Worm (Caenorhabditis elegans) whole organism, dauer: ENCODE results near the gene ogt-1.
"Not testable (repeated sequence)": the region's sequence is repeated elsewhere in the genome, so short reads cannot be mapped to it uniquely, and the experiment has no call there.

Experiments
- unc-62 ChIP-seq: sonication (generic microtip); optimal IDR thresholded peaks from 2 replicates; lab custom pipeline; 2017; ENCODE audit warnings: missing biosample characterization, missing genetic modification reagents, missing genetic modification characterization

ogt-1 gene

DNA sequence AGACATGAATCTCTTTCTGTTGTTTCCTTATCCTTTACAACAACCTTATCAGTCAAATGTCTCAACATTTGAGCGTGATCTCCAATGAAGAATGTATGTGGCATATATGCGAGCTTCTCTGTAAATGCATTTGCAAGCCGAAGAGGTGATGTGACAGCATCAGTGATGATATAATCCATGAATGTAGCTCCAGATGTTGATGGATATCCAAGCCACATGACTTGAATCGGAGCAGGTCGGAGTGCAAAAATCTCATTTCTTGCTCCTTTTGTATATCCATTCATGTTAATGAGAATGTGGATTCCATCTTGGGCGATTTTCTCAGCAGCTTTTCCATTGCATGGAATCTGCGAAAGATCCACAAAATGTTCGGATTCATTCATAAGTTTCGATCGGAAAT is 5.4 kb downstream of the ogt-1 start:
- TF ChIP-seq unc-62 (GFP tag; lab: Kevin White, UChicago) = no peak

DNA sequence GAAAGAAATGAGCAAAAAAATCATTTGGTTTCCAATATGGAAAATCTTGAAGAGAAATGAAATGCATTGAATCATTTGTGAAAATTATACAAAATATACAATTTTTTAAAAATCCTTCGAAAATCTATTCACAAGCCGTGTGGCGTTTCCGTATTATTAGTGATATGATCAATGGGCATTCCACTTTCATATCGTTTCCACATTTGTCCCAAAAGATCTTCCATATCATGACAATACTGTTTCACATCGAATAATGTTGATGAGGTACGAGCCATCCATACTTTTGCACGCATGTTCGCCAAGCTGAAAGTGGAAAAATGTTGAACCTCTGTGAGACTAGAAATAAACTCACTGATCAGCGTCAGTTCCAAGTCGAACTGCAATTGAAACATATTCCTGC is 7.3 kb downstream of the ogt-1 start:
- no peak for TF ChIP-seq unc-62 (GFP tag; lab: Kevin White, UChicago)

DNA sequence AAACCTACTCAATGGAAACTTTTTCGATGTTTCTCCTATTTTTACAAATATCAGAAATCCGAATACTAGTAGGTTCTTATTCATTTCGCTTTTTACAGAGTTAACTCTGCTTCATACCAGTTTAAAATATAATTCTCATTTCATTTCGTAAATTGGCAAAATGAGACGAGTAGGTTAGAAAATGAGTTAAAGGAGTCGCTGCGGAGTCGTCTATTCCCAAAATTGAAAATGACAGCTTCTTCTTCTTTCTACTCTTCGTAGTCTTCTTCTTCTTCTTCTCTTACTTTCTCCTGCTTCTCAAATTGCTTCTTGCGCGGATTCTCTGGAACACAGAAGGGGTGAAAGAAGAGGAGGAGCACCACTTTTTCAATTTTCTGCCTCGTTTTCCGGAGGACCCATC is 8.8 kb downstream of the ogt-1 start, which contains the start of gene glr-2:
TSS of gene glr-2 (minus strand) at position 211 of the 400 bp plus-strand sequence.
- no peak for TF ChIP-seq unc-62 (GFP tag; lab: Kevin White, UChicago)

DNA sequence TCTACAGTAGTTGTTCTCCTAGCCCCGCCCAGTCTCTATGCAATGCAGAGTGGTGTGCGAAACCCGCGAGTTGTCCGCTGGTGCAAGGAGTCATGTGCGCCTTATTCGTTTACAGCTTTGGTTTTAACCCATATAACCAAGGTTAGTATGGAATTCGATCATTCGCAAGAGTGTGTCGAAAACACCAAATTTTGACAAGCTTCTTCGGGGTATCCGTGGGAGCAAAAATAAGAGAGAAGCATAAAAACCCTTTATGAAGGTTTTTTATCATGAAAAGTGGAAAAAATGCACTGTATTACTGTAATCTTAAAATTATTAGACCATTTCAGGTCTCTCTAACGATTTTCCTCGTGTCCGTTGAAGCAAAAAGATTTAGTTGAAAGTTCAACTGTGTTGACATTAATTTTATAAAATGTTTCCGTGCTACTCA is 11.4 kb downstream of the ogt-1 start:
- TF ChIP-seq unc-62 (GFP tag; lab: Kevin White, UChicago) = no peak

DNA sequence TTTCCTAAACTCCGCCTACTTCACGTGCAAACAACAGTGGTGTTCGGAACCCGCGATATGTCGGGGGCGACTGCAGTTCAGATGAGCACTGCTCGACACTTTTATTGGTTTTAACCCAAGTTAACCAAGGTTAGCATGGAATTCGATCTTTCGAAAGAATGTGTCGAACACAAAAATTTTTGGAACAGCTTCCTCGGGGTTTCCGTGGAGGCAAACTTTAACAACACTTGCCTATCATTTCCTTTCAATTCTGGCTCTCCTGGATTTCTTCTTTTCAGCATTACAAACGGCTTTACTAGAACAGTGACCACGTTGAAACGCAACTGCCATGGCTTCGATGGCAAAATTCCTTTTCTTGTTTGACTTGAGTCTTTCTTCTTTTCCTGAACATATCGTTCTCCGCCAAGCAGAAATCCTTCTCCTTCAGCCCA is 12.3 kb downstream of the ogt-1 start:
- TF ChIP-seq unc-62 (GFP tag; lab: Kevin White, UChicago) = no peak

DNA sequence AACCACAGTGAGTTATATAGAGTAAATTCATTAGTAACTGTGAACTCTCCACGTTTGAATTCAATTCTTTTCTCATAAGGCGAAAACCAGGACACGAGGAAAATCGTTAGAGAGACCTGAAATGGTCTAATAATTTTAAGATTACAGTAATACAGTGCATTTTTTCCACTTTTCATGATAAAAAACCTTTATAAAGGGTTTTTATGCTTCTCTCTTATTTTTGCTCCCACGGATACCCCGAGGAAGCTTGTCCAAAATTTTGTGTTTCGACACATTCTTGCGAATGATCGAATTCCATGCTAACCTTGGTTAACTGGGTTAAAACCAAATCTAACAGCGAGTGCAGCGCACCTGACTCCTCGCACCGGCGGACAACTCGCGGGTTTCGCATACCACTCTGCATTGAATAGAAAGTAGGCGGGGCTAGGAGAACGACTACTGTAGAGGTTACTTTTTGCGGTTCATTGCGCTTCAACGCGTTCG is 13.3 kb downstream of the ogt-1 start:
- TF ChIP-seq unc-62 (GFP tag; lab: Kevin White, UChicago) = no peak

DNA sequence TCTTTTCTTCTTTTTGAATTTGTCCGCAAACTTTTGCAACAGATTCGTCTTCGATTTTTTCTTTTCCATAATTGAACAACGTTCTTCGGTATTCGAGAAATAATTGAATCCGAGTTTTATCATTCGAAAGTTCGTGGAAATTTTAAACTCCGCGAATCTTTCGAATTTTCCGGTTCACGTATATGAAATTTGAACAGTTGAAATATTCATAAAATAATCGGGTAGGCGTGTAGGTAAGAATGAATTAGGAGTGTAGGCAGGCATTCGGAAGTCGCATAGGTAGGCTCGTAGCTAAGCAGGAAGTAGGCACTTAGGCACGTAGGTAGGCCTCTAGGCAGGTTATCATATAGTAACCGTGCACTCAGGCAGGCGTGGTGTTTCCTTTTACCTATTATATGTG is 15.4 kb downstream of the ogt-1 start, which contains the start of gene B0280.11:
TSS of gene B0280.11 (minus strand) at position 101 of the 400 bp plus-strand sequence.
- TF ChIP-seq unc-62 (GFP tag; lab: Kevin White, UChicago) = no peak

DNA sequence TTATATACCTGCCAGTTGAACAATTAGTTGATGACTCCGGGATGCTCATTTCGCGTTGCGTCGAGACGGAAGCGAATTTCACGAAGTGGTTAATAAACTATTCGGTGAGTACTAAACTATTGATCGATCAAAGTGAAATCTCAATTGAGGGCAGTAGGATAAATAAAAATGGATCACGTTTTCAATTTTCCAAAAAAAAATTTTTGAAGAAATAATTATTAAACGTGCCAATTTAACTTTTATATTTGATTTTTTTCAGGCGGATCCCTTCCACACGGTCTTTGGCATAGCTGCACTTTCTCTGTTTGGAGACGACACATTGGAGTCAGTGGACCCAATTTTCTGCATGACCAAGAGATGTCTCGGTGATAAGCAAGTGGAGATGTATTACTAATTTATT is 17.6 kb downstream of the ogt-1 start, which contains the start of gene B0280.17:
TSS of gene B0280.17 (minus strand) at position 101 of the 400 bp plus-strand sequence.
- no peak for TF ChIP-seq unc-62 (GFP tag; lab: Kevin White, UChicago)

DNA sequence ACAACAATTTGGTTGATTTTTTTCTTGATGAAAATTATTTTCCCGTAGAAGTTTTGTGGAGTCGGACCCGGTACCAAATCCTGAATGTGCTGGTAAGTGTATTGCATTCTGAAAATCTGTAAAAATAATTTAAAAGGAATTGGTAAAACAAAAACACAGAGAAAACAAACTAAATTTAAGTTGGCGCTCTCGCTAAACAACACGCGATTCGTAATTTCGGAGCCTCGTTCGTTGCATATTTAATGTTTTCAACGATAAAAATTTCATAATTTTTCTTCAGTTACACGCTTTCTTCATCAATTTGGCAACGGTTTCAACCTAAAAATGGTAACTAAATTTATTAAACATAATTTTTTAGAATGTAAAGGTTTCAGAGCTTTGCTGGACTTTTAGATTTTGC is 20.0 kb downstream of the ogt-1 start, which contains the start of the genes pot-1 and ggtb-1:
TSS of gene pot-1 (minus strand) at position 120 of the 400 bp plus-strand sequence.
TSS of gene ggtb-1 (plus strand) at position 208 of the 400 bp plus-strand sequence.
- no peak for TF ChIP-seq unc-62 (GFP tag; lab: Kevin White, UChicago)

DNA sequence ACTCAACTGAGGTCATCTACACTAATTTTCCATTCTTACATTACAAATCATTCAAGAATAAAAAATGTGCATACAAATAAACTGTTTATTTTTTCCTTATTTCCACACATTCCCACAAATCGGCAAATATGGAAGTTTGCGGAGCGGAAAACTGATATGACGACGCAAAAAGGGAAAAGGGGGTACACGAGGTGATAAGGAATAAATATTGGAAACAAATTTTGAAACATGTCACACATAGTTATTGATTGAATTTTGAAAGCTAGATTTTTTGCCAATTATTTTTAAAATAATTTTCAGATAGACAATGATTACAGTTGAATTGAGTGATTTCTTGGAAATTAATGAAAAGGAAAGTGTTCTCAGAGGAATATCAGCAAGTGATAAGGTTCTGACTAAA is 25.0 kb downstream of the ogt-1 start, which contains the start of gene viro-2:
TSS of gene viro-2 (plus strand) at position 301 of the 400 bp plus-strand sequence.
- not testable (repeated sequence) for TF ChIP-seq unc-62 (GFP tag; lab: Kevin White, UChicago)

DNA sequence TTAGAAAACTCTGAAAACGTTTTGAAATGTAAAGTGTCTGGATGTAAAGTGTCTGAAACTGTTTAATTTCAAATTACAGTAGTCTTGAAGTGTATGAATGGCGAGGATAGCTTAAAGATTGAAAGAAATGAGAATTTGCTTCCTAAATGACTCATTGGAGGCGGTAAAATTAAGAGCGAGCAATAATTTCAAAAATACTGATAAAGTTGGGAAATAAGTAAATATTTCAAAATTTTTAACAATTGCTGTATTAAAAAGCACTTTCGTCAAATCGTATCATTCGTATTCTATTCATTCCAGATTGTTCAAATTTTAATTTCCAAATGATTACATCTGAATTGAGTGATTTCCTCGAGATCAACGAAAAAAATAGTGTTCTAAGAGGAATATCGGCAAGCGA is 29.2 kb downstream of the ogt-1 start, which contains the start of gene B0280.2:
TSS of gene B0280.2 (plus strand) at position 301 of the 400 bp plus-strand sequence.
- no peak for TF ChIP-seq unc-62 (GFP tag; lab: Kevin White, UChicago)

DNA sequence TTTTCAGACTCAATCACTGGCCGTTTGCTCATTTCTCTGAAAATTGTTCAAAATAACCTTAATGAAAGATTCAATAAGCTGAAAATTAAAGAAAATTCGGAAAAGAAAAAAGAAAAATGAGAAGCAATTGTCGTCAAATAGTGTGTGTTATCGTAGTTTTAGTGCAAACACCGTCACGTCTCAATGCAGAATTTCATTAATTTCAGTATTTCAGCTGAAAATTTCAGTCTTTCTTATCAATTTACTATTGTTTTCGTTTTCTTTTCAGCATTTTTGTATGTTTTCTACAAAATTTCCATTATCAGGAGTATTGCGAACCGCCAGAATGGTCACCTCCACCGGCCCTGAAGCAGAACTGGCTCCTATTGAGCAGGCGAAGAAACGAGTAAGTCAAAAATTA is 30.7 kb downstream of the ogt-1 start, which contains the start of the genes B0280.9 and rpia-1:
TSS of gene B0280.9 (minus strand) at position 36 of the 400 bp plus-strand sequence.
TSS of gene rpia-1 (plus strand) at position 269 of the 400 bp plus-strand sequence.
- no peak for TF ChIP-seq unc-62 (GFP tag; lab: Kevin White, UChicago)

DNA sequence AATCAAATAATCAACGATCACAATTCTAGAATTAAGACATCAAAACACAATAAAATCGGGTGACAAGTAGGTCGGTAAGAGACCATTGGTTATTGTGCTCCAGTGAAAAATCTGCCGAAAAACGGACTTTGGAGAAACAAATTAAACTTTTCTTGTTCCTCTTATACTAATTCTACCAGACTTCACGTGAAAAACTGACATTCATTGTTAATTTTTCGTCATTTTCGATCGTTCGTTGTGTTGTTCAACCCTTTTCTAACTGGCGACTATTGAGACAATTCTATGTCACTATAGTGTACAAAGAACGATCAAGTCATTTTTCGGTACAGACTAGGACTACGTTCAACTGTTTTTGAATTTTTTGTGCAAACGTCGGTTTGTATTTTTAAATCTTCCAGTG is 33.1 kb downstream of the ogt-1 start:
- no peak for TF ChIP-seq unc-62 (GFP tag; lab: Kevin White, UChicago)

DNA sequence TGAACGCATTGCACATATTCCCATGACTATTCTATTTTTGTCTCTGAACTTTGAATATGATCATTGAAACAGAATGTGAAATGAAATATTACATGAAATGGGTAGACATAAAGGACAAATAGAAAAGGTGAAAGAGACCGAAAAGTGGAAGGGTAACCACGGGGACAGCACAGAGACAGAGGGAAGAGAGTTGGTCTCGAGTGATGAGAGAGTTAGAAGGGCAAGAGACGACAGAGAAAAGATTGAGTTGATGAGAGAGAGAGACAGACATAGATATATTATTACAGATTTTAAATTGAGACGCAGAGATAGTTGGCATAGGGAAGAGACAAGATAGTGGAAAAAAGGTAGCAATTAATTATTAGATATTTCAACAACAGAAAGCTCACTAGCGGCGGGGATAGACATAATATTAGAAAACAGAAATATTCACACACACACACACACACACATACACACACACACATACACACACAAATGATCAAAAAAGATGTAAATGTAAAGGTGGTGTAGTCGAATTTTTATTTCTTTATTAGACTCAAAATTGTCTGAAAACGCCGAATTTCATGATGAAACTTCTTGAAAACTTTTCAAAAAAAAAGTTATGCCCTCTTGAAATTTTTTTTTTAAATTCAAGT is 36.9 kb downstream of the ogt-1 start:
- no peak for TF ChIP-seq unc-62 (GFP tag; lab: Kevin White, UChicago)

DNA sequence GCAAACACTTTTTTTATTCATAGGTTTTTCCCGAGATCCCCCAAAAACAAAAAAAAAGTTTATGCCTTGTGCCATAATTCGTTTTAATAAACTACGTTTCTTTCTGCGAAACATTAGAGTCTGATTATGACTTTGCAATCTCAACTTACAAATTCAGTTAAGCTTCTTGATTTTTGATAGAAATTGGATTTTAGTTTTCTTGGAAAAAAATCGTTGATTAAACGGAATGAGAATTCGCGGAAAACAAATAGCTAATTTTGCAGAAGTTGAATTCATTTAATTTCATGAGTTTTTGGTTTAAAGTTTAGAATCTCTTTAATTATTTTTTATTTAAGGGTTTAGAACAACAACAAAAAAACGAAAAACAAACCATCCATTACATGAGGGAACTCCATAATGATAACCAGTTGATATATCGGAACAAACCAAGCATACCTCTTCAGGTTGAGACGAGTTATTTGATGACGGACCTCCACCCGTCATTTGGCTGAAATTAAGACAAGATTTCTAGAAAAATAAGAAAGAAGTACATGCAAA is 38.6 kb downstream of the ogt-1 start, which contains the start of gene nhr-10:
TSS of gene nhr-10 (minus strand) at position 487 of the 537 bp plus-strand sequence.
- TF ChIP-seq unc-62 (GFP tag; lab: Kevin White, UChicago) = no peak

DNA sequence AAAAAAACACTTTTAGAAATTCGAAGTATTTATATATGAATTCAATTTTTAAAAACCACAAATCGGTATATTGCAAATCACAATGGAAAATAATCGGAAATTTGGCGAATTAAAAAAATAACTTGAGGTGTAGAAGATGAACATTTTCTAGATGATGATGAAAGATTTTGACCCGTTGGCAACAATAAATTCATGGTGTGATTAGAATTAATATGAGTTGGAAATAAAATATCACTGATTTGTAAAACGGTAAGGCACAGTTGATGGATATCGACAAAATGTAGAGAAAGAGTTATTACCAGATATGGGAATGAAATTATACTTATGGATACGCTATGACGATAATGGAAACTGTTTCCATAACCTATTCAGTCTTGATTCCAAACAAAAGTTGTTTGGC is 41.3 kb downstream of the ogt-1 start:
- TF ChIP-seq unc-62 (GFP tag; lab: Kevin White, UChicago) = no peak
